Worm (Caenorhabditis elegans): Measurements from ENCODE around the gene pfn-2.
A peak's percentile ranks its signal among the peaks of the same experiment; 100 is the strongest.

pfn-2 gene

DNA sequence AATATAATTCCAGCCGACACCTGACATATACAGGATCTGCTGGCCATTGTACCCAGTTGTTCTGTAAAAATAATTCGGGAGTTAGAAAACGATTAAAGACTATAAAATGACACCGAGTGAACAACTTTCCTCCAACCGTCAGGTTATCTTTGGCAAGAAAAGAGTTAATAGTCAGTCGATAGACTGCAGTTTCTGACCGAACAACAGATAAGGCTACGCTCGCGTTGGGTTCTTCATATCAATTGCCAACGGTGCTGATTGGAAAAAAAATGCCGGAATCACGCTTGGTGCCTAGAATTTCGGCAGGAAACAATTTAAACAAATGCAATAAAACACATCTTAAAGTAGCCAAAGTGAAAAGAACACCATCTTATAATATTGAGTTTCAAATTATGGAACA, 46.7 kb upstream of the pfn-2 start, which contains the start of gene scav-1:
scav-1 (minus strand) TSS at position 61 of the 400 bp plus-strand sequence.
- no peak for TF ChIP-seq tag-97 (GFP tag; IDR thresholded peaks at IDR 0.05)
- TF ChIP-seq ctbp-1 (GFP tag; IDR thresholded peaks at IDR 0.05) = no peak
- peak; percentile 25 for TF ChIP-seq mxl-3 (GFP tag; optimal IDR thresholded peaks at IDR 0.05)
- TF ChIP-seq nhr-25 (tag; optimal IDR thresholded peaks at IDR 0.05; ENCODE audit: borderline replicate concordance, insufficient read depth) = no peak
- no peak for TF ChIP-seq T20F7.1 (GFP tag; optimal IDR thresholded peaks at IDR 0.05)
- no peak for TF ChIP-seq ceh-28 (tag; optimal IDR thresholded peaks at IDR 0.05)
- TF ChIP-seq ces-1 (GFP tag; optimal IDR thresholded peaks at IDR 0.05) = no peak
- TF ChIP-seq dve-1 (tag; optimal IDR thresholded peaks at IDR 0.05; ENCODE audit: insufficient read depth) = peak; percentile 32
- peak; percentile 97 for TF ChIP-seq pqm-1 (tag; optimal IDR thresholded peaks at IDR 0.05)
- no peak for TF ChIP-seq lin-29 (GFP tag; IDR thresholded peaks at IDR 0.05)
- peak; percentile 13 for TF ChIP-seq mes-2 (tag; optimal IDR thresholded peaks at IDR 0.05; ENCODE audit: poor library complexity, severe bottlenecking)
- no peak for TF ChIP-seq R02D3.7 (tag; optimal IDR thresholded peaks at IDR 0.05)
- TF ChIP-seq hmg-1.1 (GFP tag; IDR thresholded peaks at IDR 0.05) = no peak
- TF ChIP-seq nhr-28 (tag; optimal IDR thresholded peaks at IDR 0.05) = peak; percentile 89
- no peak for TF ChIP-seq daf-16 (GFP tag; optimal IDR thresholded peaks at IDR 0.05)
- peak; percentile 81 for TF ChIP-seq daf-16 (tag; optimal IDR thresholded peaks at IDR 0.05)
- peak; percentile 69 for TF ChIP-seq nhr-77 (tag; optimal IDR thresholded peaks at IDR 0.05)
- no peak for TF ChIP-seq rbr-2 (tag; optimal IDR thresholded peaks at IDR 0.05)
- TF ChIP-seq hlh-11 (tag; optimal IDR thresholded peaks at IDR 0.05) = peak; percentile 71
- no peak for TF ChIP-seq zfp-3 (GFP tag; conservative IDR thresholded peaks at IDR 0.05)
- no peak for TF ChIP-seq madf-5 (GFP tag; IDR thresholded peaks at IDR 0.05)
- TF ChIP-seq fkh-10 (GFP tag; optimal IDR thresholded peaks at IDR 0.05) = no peak
- TF ChIP-seq Y48G9A.11 (GFP tag; IDR thresholded peaks at IDR 0.05) = no peak
- no peak for TF ChIP-seq nhr-237 (tag; optimal IDR thresholded peaks at IDR 0.05)
- no peak for TF ChIP-seq ceh-32 (tag; optimal IDR thresholded peaks at IDR 0.05; ENCODE audit: poor library complexity)
- TF ChIP-seq lsy-2 (tag; optimal IDR thresholded peaks at IDR 0.05) = no peak
- no peak for TF ChIP-seq vab-7 (GFP tag; IDR thresholded peaks at IDR 0.05)
- TF ChIP-seq mxl-2 (GFP tag; conservative IDR thresholded peaks at IDR 0.05) = no peak
- no peak for TF ChIP-seq spr-1 (tag; optimal IDR thresholded peaks at IDR 0.05)
- no peak for TF ChIP-seq daf-12 (tag; optimal IDR thresholded peaks at IDR 0.05)
- no peak for TF ChIP-seq zip-11 (GFP tag; IDR thresholded peaks at IDR 0.05)
- TF ChIP-seq ZK337.2 (GFP tag; IDR thresholded peaks at IDR 0.05) = no peak
- no peak for TF ChIP-seq nhr-111 (GFP tag; optimal IDR thresholded peaks at IDR 0.05)
- TF ChIP-seq php-3 (GFP tag; IDR thresholded peaks at IDR 0.05) = 0 out of 2 replicates have a peak, but pooled peaks have one; percentile 41
- peak; percentile 82 for TF ChIP-seq dmd-6 (GFP tag; IDR thresholded peaks at IDR 0.05)
- TF ChIP-seq nhr-6 (tag; optimal IDR thresholded peaks at IDR 0.05) = no peak
- TF ChIP-seq F44E2.7 (GFP tag; IDR thresholded peaks at IDR 0.05) = no peak
- TF ChIP-seq hlh-30 (tag; optimal IDR thresholded peaks at IDR 0.05; ENCODE audit: insufficient read depth) = peak; percentile 2
- TF ChIP-seq dmd-8 (GFP tag; IDR thresholded peaks at IDR 0.05) = no peak
- no peak for TF ChIP-seq lin-38 (GFP tag; IDR thresholded peaks at IDR 0.05)
- no peak for TF ChIP-seq aly-2 (tag; optimal IDR thresholded peaks at IDR 0.05)

DNA sequence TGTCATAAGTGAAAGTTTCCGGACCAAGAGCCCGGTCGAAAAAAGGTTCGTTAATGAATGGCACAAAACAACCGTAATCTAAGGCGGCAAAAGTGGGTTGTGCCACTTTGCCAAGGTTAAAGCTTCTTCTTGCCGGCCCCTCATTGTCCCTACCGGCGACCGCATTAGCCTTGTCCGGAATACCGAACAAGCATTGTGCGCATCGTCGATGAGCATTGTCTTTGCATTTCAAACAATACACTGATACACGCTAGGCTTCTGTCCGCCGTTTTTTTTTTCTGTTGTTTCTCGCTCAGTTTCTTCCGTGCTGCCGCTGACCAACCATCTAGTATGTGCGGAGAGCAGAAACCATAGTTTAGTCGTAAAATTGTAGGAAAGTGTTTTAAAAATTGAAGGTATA, 43.4 kb upstream of the pfn-2 start, which contains the start of gene C03F11.2:
C03F11.2 (minus strand) TSS at position 101 of the 400 bp plus-strand sequence.
- TF ChIP-seq daf-16 (GFP tag; optimal IDR thresholded peaks at IDR 0.05) = no peak
- peak; percentile 14 for TF ChIP-seq daf-16 (tag; optimal IDR thresholded peaks at IDR 0.05)
- no peak for TF ChIP-seq lin-29 (GFP tag; IDR thresholded peaks at IDR 0.05)
- no peak for TF ChIP-seq Y5F2A.4 (GFP tag; optimal IDR thresholded peaks at IDR 0.05)
- peak; percentile 38 for TF ChIP-seq pqm-1 (tag; optimal IDR thresholded peaks at IDR 0.05)
- TF ChIP-seq nhr-28 (tag; optimal IDR thresholded peaks at IDR 0.05) = peak; percentile 38
- no peak for TF ChIP-seq zip-11 (GFP tag; IDR thresholded peaks at IDR 0.05)
- no peak for TF ChIP-seq mdl-1 (tag; optimal IDR thresholded peaks at IDR 0.05)

Data from whole organism, L4 larva.